Worm (Caenorhabditis elegans): ENCODE results near the gene ZC132.11.
"Not testable (repeated sequence)": the region's sequence is repeated elsewhere in the genome, so short reads cannot be mapped to it uniquely, and the experiment has no call there.

DNA sequence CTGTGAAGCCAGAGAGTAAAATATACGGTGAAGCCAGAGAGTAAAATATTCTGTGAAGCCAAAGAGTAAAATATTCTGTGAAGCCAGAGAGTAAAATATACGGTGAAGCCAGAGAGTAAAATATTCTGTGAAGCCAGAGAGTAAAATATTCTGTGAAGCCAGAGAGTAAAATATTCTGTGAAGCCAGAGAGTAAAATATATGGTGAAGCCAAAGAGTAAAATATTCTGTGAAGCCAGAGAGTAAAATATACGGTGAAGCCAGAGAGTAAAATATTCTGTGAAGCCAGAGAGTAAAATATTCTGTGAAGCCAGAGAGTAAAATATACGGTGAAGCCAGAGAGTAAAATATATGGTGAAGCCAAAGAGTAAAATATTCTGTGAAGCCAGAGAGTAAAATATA lies 35.7 kb upstream of the ZC132.11 start:
- not testable (repeated sequence) for TF ChIP-seq snpc-4 (GFP tag; optimal IDR thresholded peaks at IDR 0.05); snpc-4 (tag; optimal IDR thresholded peaks at IDR 0.05); C17E4.6 (GFP tag; IDR thresholded peaks at IDR 0.05); hmg-1.2 (GFP tag; IDR thresholded peaks at IDR 0.05); ztf-6 (GFP tag; IDR thresholded peaks at IDR 0.05); sptf-2 (GFP tag; optimal IDR thresholded peaks at IDR 0.05); lsl-1 (GFP tag; optimal IDR thresholded peaks at IDR 0.05)

Measured in whole organism, young adult.